Worm (Caenorhabditis elegans) whole organism, L4 larva: ENCODE data around the gene C05D11.13.

Experiments
- T20F7.1 ChIP-seq: fragments of 200-800 bp; sonication (Bioruptor generic); optimal IDR thresholded peaks from 2 replicates; lab custom pipeline; 2018; ENCODE audit warnings: mild to moderate bottlenecking, missing genetic modification characterization, missing compliant biosample characterization
- Y105C5A.15 ChIP-seq: fragments of 200-800 bp; sonication (Bioruptor generic); IDR thresholded peaks from 2 replicates; pipeline ENCODE4 v1.3.6; 2022; ENCODE audit warnings: missing genetic modification characterization, missing compliant biosample characterization
- Y5F2A.4 ChIP-seq: fragments of 200-800 bp; sonication (Bioruptor generic); optimal IDR thresholded peaks from 2 replicates; lab custom pipeline; 2018; ENCODE audit warnings: mild to moderate bottlenecking, missing genetic modification characterization, missing compliant biosample characterization
- aha-1 ChIP-seq: fragments of 150-350 bp; peaks from one replicate; lab custom pipeline; 2014; ENCODE audit warnings: missing biosample characterization, missing genetic modification characterization
- ama-1 ChIP-seq: fragments of 150-350 bp; optimal IDR thresholded peaks from 2 replicates; lab custom pipeline; 2014; ENCODE audit warnings: inconsistent platforms, mixed read lengths
- ceh-44 ChIP-seq: fragments of 200-800 bp; sonication (Bioruptor generic); IDR thresholded peaks from 2 replicates; pipeline ENCODE4 v1.3.6; 2022; ENCODE audit warnings: missing genetic modification reagents, missing genetic modification characterization, missing compliant biosample characterization
- ces-1 ChIP-seq: fragments of 150-350 bp; sonication (generic microtip); optimal IDR thresholded peaks from 4 replicates; lab custom pipeline; 2014; ENCODE audit warnings: missing biosample characterization, missing genetic modification reagents, missing genetic modification characterization
- cey-2 ChIP-seq: sonication (generic microtip); optimal IDR thresholded peaks from 3 replicates; lab custom pipeline; 2017; ENCODE audit warnings: missing genetic modification characterization, mild to moderate bottlenecking, missing compliant biosample characterization, antibody characterized with exemption, borderline replicate concordance; ENCODE audit not compliant: insufficient read depth
- daf-12 ChIP-seq: fragments of 150-350 bp; optimal IDR thresholded peaks from 2 replicates; lab custom pipeline; 2014; ENCODE audit warnings: missing biosample characterization, missing genetic modification reagents, missing genetic modification characterization
- daf-16 ChIP-seq, 3 experiments: sonication (generic microtip); optimal IDR thresholded peaks; 2 replicates each; lab custom pipeline; 2016 to 2017; ENCODE audit warnings: missing genetic modification characterization in 3 of 3, missing genetic modification reagents in 3 of 3, mild to moderate bottlenecking in 2 of 3, missing compliant biosample characterization in 2 of 3, missing biosample characterization in 1 of 3, moderate library complexity in 1 of 3
- daf-19 ChIP-seq: fragments of 200-800 bp; sonication (Bioruptor generic); conservative IDR thresholded peaks from 2 replicates; pipeline ENCODE4 v1.3.6; 2022; ENCODE audit warnings: missing genetic modification characterization, missing compliant biosample characterization
- dmd-8 ChIP-seq: fragments of 200-800 bp; sonication (Bioruptor generic); IDR thresholded peaks from 2 replicates; pipeline ENCODE4 v1.3.6; 2022; ENCODE audit warnings: missing genetic modification characterization, missing compliant biosample characterization
- dmd-9 ChIP-seq: fragments of 200-800 bp; sonication (Bioruptor generic); IDR thresholded peaks from 2 replicates; pipeline ENCODE4 v1.3.6; 2022; ENCODE audit warnings: missing genetic modification reagents, missing genetic modification characterization, missing compliant biosample characterization
- dpl-1 ChIP-seq: fragments of 150-350 bp; optimal IDR thresholded peaks from 2 replicates; lab custom pipeline; 2014; ENCODE audit warnings: missing biosample characterization, missing genetic modification reagents, missing genetic modification characterization
- duxl-1 ChIP-seq: sonication (generic microtip); optimal IDR thresholded peaks from 2 replicates; lab custom pipeline; 2016; ENCODE audit warnings: mild to moderate bottlenecking, missing genetic modification characterization, moderate library complexity, missing compliant biosample characterization; ENCODE audit not compliant: poor library complexity
- dve-1 ChIP-seq: sonication (generic microtip); optimal IDR thresholded peaks from 2 replicates; lab custom pipeline; 2017; ENCODE audit warnings: antibody characterized with exemption, mild to moderate bottlenecking, missing genetic modification characterization, missing compliant biosample characterization; ENCODE audit not compliant: insufficient read depth
- egl-27 ChIP-seq: sonication (generic microtip); optimal IDR thresholded peaks from 3 replicates; lab custom pipeline; 2017; ENCODE audit warnings: missing biosample characterization, missing genetic modification reagents, missing genetic modification characterization
- egl-43 ChIP-seq: fragments of 200-800 bp; sonication (Bioruptor generic); IDR thresholded peaks from 2 replicates; pipeline ENCODE4 v1.3.6; 2022; ENCODE audit warnings: missing genetic modification reagents, missing genetic modification characterization, missing compliant biosample characterization
- fos-1 ChIP-seq: fragments of 150-350 bp; optimal IDR thresholded peaks from 2 replicates; lab custom pipeline; 2014; ENCODE audit warnings: missing biosample characterization, missing genetic modification characterization
- hif-1 ChIP-seq, 2 experiments: sonication (generic microtip); optimal IDR thresholded peaks; 2 replicates each; lab custom pipeline; 2016 to 2017; ENCODE audit warnings: missing compliant biosample characterization in 2 of 2, missing genetic modification characterization in 2 of 2, missing genetic modification reagents in 2 of 2, missing genotype in 2 of 2, mild to moderate bottlenecking in 1 of 2
- hlh-11 ChIP-seq: fragments of 200-800 bp; sonication (Bioruptor generic); optimal IDR thresholded peaks from 2 replicates; lab custom pipeline; 2018; ENCODE audit warnings: mild to moderate bottlenecking, missing genetic modification characterization, missing compliant biosample characterization
- hmg-1.1 ChIP-seq: fragments of 200-800 bp; sonication (Bioruptor generic); IDR thresholded peaks from 2 replicates; pipeline ENCODE4 v1.3.6; 2022; ENCODE audit warnings: missing genetic modification reagents, missing genetic modification characterization, missing compliant biosample characterization
- jun-1 ChIP-seq: fragments of 150-350 bp; optimal IDR thresholded peaks from 2 replicates; lab custom pipeline; 2014; ENCODE audit warnings: missing biosample characterization, missing genetic modification reagents, missing genetic modification characterization
- lim-7 ChIP-seq: fragments of 200-800 bp; sonication (Bioruptor generic); IDR thresholded peaks from 2 replicates; pipeline ENCODE4 v1.3.6; 2022; ENCODE audit warnings: missing genetic modification characterization, missing compliant biosample characterization
- lin-29 ChIP-seq: fragments of 200-800 bp; sonication (Bioruptor generic); IDR thresholded peaks from 2 replicates; pipeline ENCODE4 v1.3.6; 2022; ENCODE audit warnings: missing genetic modification reagents, missing genetic modification characterization, missing compliant biosample characterization
- lin-38 ChIP-seq: fragments of 200-800 bp; sonication (Bioruptor generic); IDR thresholded peaks from 2 replicates; pipeline ENCODE4 v1.3.6; 2022; ENCODE audit warnings: missing genetic modification reagents, missing genetic modification characterization, missing compliant biosample characterization
- lsy-2 ChIP-seq, 2 experiments: fragments of 150-350 bp in 1 of 2; sonication (generic microtip) in 1 of 2; optimal IDR thresholded peaks; 2 replicates each; lab custom pipeline; 2014 to 2017; ENCODE audit warnings: missing biosample characterization in 2 of 2, missing genetic modification characterization in 2 of 2
- mdl-1 ChIP-seq, 2 experiments: fragments of 150-350 bp in 1 of 2; sonication (generic microtip) in 1 of 2; optimal IDR thresholded peaks; 2 replicates each; lab custom pipeline; 2014 to 2017; ENCODE audit warnings: missing biosample characterization in 2 of 2, missing genetic modification characterization in 2 of 2
- mes-2 ChIP-seq: sonication (generic microtip); optimal IDR thresholded peaks from 2 replicates; lab custom pipeline; 2016; ENCODE audit warnings: missing genotype, mild to moderate bottlenecking, missing genetic modification characterization, missing compliant biosample characterization; ENCODE audit not compliant: poor library complexity, severe bottlenecking
- nhr-102 ChIP-seq: sonication (generic microtip); optimal IDR thresholded peaks from 2 replicates; lab custom pipeline; 2016; ENCODE audit warnings: mild to moderate bottlenecking, missing genetic modification characterization, moderate library complexity, missing compliant biosample characterization
- nhr-28 ChIP-seq: fragments of 150-350 bp; optimal IDR thresholded peaks from 2 replicates; lab custom pipeline; 2014; ENCODE audit warnings: missing biosample characterization, missing genetic modification characterization
- nhr-42 ChIP-seq: fragments of 200-800 bp; sonication (Bioruptor generic); IDR thresholded peaks from 2 replicates; pipeline ENCODE4 v1.3.6; 2022; ENCODE audit warnings: missing genetic modification characterization, missing compliant biosample characterization
- nhr-6 ChIP-seq: fragments of 150-350 bp; optimal IDR thresholded peaks from 2 replicates; lab custom pipeline; 2014; ENCODE audit warnings: missing biosample characterization, missing genetic modification characterization
- pqm-1 ChIP-seq: sonication (generic microtip); optimal IDR thresholded peaks from 2 replicates; lab custom pipeline; 2017; ENCODE audit warnings: missing biosample characterization, missing genetic modification characterization
- saeg-2 ChIP-seq: fragments of 200-800 bp; sonication (Bioruptor generic); IDR thresholded peaks from 2 replicates; pipeline ENCODE4 v1.3.6; 2022; ENCODE audit warnings: missing genetic modification reagents, missing genetic modification characterization, missing compliant biosample characterization
- set-16 ChIP-seq: fragments of 200-800 bp; sonication (Bioruptor generic); IDR thresholded peaks from 2 replicates; pipeline ENCODE4 v1.3.6; 2022; ENCODE audit warnings: missing genetic modification reagents, missing genetic modification characterization, missing compliant biosample characterization
- snpc-1.2 ChIP-seq: fragments of 200-800 bp; sonication (Bioruptor generic); IDR thresholded peaks from 2 replicates; pipeline ENCODE4 v1.3.6; 2022; ENCODE audit warnings: missing genetic modification reagents, missing genetic modification characterization, missing compliant biosample characterization
- spr-1 ChIP-seq: sonication (generic microtip); optimal IDR thresholded peaks from 2 replicates; lab custom pipeline; 2016; ENCODE audit warnings: mild to moderate bottlenecking, missing genetic modification characterization, missing compliant biosample characterization
- tra-1 ChIP-seq: fragments of 200-800 bp; sonication (Bioruptor generic); IDR thresholded peaks from 2 replicates; pipeline ENCODE4 v1.3.6; 2022; ENCODE audit warnings: missing genetic modification reagents, missing genetic modification characterization, missing compliant biosample characterization
- unc-39 ChIP-seq: sonication (generic microtip); optimal IDR thresholded peaks from 2 replicates; lab custom pipeline; 2017; ENCODE audit warnings: missing biosample characterization, missing genetic modification characterization
- vab-7 ChIP-seq: fragments of 200-800 bp; sonication (Bioruptor generic); IDR thresholded peaks from 2 replicates; pipeline ENCODE4 v1.3.6; 2022; ENCODE audit warnings: missing genetic modification reagents, missing genetic modification characterization, missing compliant biosample characterization
- zag-1 ChIP-seq: fragments of 150-350 bp; optimal IDR thresholded peaks from 2 replicates; lab custom pipeline; 2014; ENCODE audit warnings: missing biosample characterization, missing genetic modification characterization
- zip-11 ChIP-seq: fragments of 200-800 bp; sonication (Bioruptor generic); IDR thresholded peaks from 2 replicates; pipeline ENCODE4 v1.3.6; 2022; ENCODE audit warnings: missing genetic modification characterization, missing compliant biosample characterization
- zip-2 ChIP-seq: fragments of 150-350 bp; optimal IDR thresholded peaks from 2 replicates; lab custom pipeline; 2014; ENCODE audit warnings: missing biosample characterization, missing genetic modification characterization
- ztf-11 ChIP-seq: fragments of 150-350 bp; optimal IDR thresholded peaks from 2 replicates; lab custom pipeline; 2014; ENCODE audit warnings: missing biosample characterization, missing genetic modification characterization

Gene C05D11.13

ce11 chrIII:6452278-6452677, 7.9 kb upstream of the C05D11.13 start, which contains the start of gene set-1:
Gene set-1 (minus strand): TSS chrIII:6452378.
- no peak for TF ChIP-seq T20F7.1 (GFP tag; lab: Kevin White, UChicago)
- TF ChIP-seq dve-1 (tag; lab: Kevin White, UChicago) = no peak
- TF ChIP-seq snpc-1.2 (GFP tag; lab: Robert Waterston, UW) = no peak
- no peak for TF ChIP-seq egl-43 (GFP tag; lab: Robert Waterston, UW)
- TF ChIP-seq unc-39 (tag; lab: Kevin White, UChicago) = no peak
- TF ChIP-seq zip-2 (tag; lab: Kevin White, UChicago) = no peak
- no peak for TF ChIP-seq nhr-42 (GFP tag; lab: Robert Waterston, UW)
- TF ChIP-seq zag-1 (tag; lab: Kevin White, UChicago) = no peak
- TF ChIP-seq saeg-2 (GFP tag; lab: Robert Waterston, UW) = no peak
- TF ChIP-seq dpl-1 = no peak
- TF ChIP-seq ces-1 (GFP tag; lab: Kevin White, UChicago) = no peak
- TF ChIP-seq, all 104 proteins: peak for 0

- TF ChIP-seq dmd-8 = no peak
- TF ChIP-seq Y105C5A.15 (GFP tag; lab: Robert Waterston, UW) = no peak
- no peak for TF ChIP-seq duxl-1
- TF ChIP-seq lsy-2 (tag; optimal IDR thresholded peaks at IDR 0.05; lab: Kevin White, UChicago) = no peak
Observed at ce11 chrIII:6450596-6450995, 6.2 kb upstream of the C05D11.13 start, which contains the start of gene T26A5.6. Gene T26A5.6 (minus strand): TSS chrIII:6450696.

ce11 chrIII:6449854-6450253, 5.5 kb upstream of the C05D11.13 start:
- TF ChIP-seq hif-1 (tag; optimal IDR thresholded peaks at IDR 0.05; lab: Kevin White, UChicago) = no peak
- no peak for TF ChIP-seq nhr-28 (tag; lab: Kevin White, UChicago)
- peak; percentile 4 for TF ChIP-seq nhr-102
- no peak for TF ChIP-seq set-16 (GFP tag; lab: Robert Waterston, UW)
- TF ChIP-seq vab-7 (GFP tag; lab: Robert Waterston, UW) = no peak
- TF ChIP-seq aha-1 (tag; lab: Kevin White, UChicago) = peak; percentile 96

- TF ChIP-seq lin-38 = peak; percentile 50
- no peak for TF ChIP-seq fos-1 (tag; lab: Kevin White, UChicago)
- no peak for TF ChIP-seq Y5F2A.4 (GFP tag; lab: Kevin White, UChicago)
- TF ChIP-seq spr-1 (tag; lab: Kevin White, UChicago) = no peak
- peak; percentile 26 for TF ChIP-seq nhr-102
- TF ChIP-seq daf-12 (tag; lab: Kevin White, UChicago) = no peak
- TF ChIP-seq ceh-44 (GFP tag; lab: Robert Waterston, UW) = no peak
- TF ChIP-seq dve-1 (tag; lab: Kevin White, UChicago) = peak; percentile 79
- peak; percentile 24 for TF ChIP-seq cey-2 (tag; lab: Kevin White, UChicago)
- peak; percentile 51 to 55 for TF ChIP-seq daf-16 (GFP tag; optimal IDR thresholded peaks at IDR 0.05; lab: Kevin White, UChicago)
- TF ChIP-seq daf-16 (tag; optimal IDR thresholded peaks at IDR 0.05; lab: Kevin White, UChicago) = peak; percentile 57
- TF ChIP-seq aha-1 (tag; lab: Kevin White, UChicago) = peak; percentile 98
- TF ChIP-seq zip-11 = no peak
- TF ChIP-seq mes-2 (tag; lab: Kevin White, UChicago) = peak; percentile 52
- TF ChIP-seq mdl-1 (tag; optimal IDR thresholded peaks at IDR 0.05; lab: Kevin White, UChicago) = peak; percentile 57 to 93
- TF ChIP-seq dmd-9 (GFP tag; lab: Robert Waterston, UW) = no peak
- TF ChIP-seq vab-7 (GFP tag; lab: Robert Waterston, UW) = no peak
- TF ChIP-seq hlh-11 (tag; lab: Kevin White, UChicago) = peak; percentile 89
- TF ChIP-seq daf-19 (GFP tag; lab: Robert Waterston, UW) = no peak
- peak; percentile 82 for TF ChIP-seq tra-1
- no peak for TF ChIP-seq Y105C5A.15 (GFP tag; lab: Robert Waterston, UW)
- peak; percentile 93 for TF ChIP-seq nhr-28 (tag; lab: Kevin White, UChicago)
- TF ChIP-seq jun-1 (tag; lab: Kevin White, UChicago) = peak; percentile 36
- TF ChIP-seq lin-29 = no peak
- peak; percentile 7 for TF ChIP-seq ama-1 (lab: Kevin White, UChicago)
- TF ChIP-seq egl-27 (tag; lab: Kevin White, UChicago) = no peak
- peak; percentile 1 for TF ChIP-seq pqm-1 (tag; lab: Kevin White, UChicago)
- TF ChIP-seq nhr-6 = peak; percentile 33
- TF ChIP-seq hmg-1.1 = peak; percentile 54
- TF ChIP-seq lim-7 (GFP tag; lab: Robert Waterston, UW) = no peak
- TF ChIP-seq ztf-11 = no peak
Observed at ce11 chrIII:6447521-6447920, 3.1 kb upstream of the C05D11.13 start.
